Worm (Caenorhabditis elegans) whole organism, L1 larva: ENCODE measurements around the gene sma-10.

Source experiments
- C16A3.4 ChIP-seq: fragments of 150-350 bp; optimal IDR thresholded peaks from 2 replicates; lab custom pipeline; 2014; ENCODE audit warnings: missing biosample characterization, missing genetic modification characterization
- Y116A8C.19 ChIP-seq: sonication (generic microtip); optimal IDR thresholded peaks from 2 replicates; lab custom pipeline; 2016; ENCODE audit warnings: missing compliant biosample characterization, missing genetic modification characterization, borderline replicate concordance
- aly-2 ChIP-seq: fragments of 150-350 bp; optimal IDR thresholded peaks from 2 replicates; lab custom pipeline; 2014; ENCODE audit warnings: missing biosample characterization, missing genetic modification characterization
- blmp-1 ChIP-seq: fragments of 150-350 bp; optimal IDR thresholded peaks from 2 replicates; lab custom pipeline; 2014; ENCODE audit warnings: missing biosample characterization, missing genetic modification characterization
- ceh-8 ChIP-seq: fragments of 200-800 bp; sonication (Bioruptor generic); optimal IDR thresholded peaks from 2 replicates; lab custom pipeline; 2018; ENCODE audit warnings: mild to moderate bottlenecking, missing genetic modification characterization, moderate library complexity, missing compliant biosample characterization
- dpl-1 ChIP-seq, 3 experiments: fragments of 150-350 bp in 2 of 3; sonication (generic microtip) in 1 of 3; optimal IDR thresholded peaks; 2 replicates each; lab custom pipeline; 2014 to 2017; ENCODE audit warnings: missing biosample characterization in 3 of 3, missing genetic modification characterization in 3 of 3, missing genetic modification reagents in 3 of 3
- efl-1 ChIP-seq, 4 experiments: fragments of 150-350 bp; optimal IDR thresholded peaks in 3 of 4; peaks in 1 of 4; 1 replicate in 1 of 4; 2 replicates in 3 of 4; lab custom pipeline; 2014; ENCODE audit warnings: missing biosample characterization in 2 of 4, missing genetic modification characterization in 2 of 4, missing genetic modification reagents in 2 of 4
- egl-13 ChIP-seq: sonication (generic microtip); optimal IDR thresholded peaks from 2 replicates; lab custom pipeline; 2016; ENCODE audit warnings: missing genotype, missing genetic modification reagents, missing genetic modification characterization, missing compliant biosample characterization
- egl-27 ChIP-seq, 2 experiments: fragments of 150-350 bp in 1 of 2; sonication (generic microtip); optimal IDR thresholded peaks; 3 replicates each; lab custom pipeline; 2017 to 2018; ENCODE audit warnings: missing biosample characterization in 2 of 2, missing genetic modification characterization in 2 of 2, missing genetic modification reagents in 2 of 2
- elt-3 ChIP-seq, 6 experiments: fragments of 150-350 bp in 1 of 6; sonication (generic microtip); optimal IDR thresholded peaks; 2 replicates each; lab custom pipeline; 2017 to 2018; ENCODE audit warnings: missing biosample characterization in 6 of 6, missing genetic modification characterization in 6 of 6, inconsistent platforms in 1 of 6
- grh-1 ChIP-seq: fragments of 200-800 bp; sonication (Bioruptor generic); IDR thresholded peaks from 2 replicates; pipeline ENCODE4 v1.3.6; 2022; ENCODE audit warnings: missing genetic modification reagents, missing genetic modification characterization, missing compliant biosample characterization
- hpl-2 ChIP-seq: fragments of 150-350 bp; optimal IDR thresholded peaks from 2 replicates; lab custom pipeline; 2014; ENCODE audit warnings: missing biosample characterization, missing genetic modification reagents, missing genetic modification characterization
- isw-1 ChIP-seq: fragments of 200-800 bp; sonication (Bioruptor generic); IDR thresholded peaks from 2 replicates; pipeline ENCODE4 v1.3.6; 2022; ENCODE audit warnings: missing genetic modification characterization, missing compliant biosample characterization
- lin-13 ChIP-seq: fragments of 150-350 bp; optimal IDR thresholded peaks from 2 replicates; lab custom pipeline; 2014; ENCODE audit warnings: missing biosample characterization, missing genetic modification reagents, missing genetic modification characterization
- lin-14 ChIP-seq: fragments of 200-800 bp; sonication (Bioruptor generic); optimal IDR thresholded peaks from 2 replicates; lab custom pipeline; 2018; ENCODE audit warnings: mild to moderate bottlenecking, missing genetic modification characterization, moderate library complexity, missing compliant biosample characterization
- lin-15B ChIP-seq: fragments of 150-350 bp; sonication (generic microtip); optimal IDR thresholded peaks from 3 replicates; lab custom pipeline; 2014; ENCODE audit warnings: missing biosample characterization, missing genetic modification characterization
- lin-35 ChIP-seq, 2 experiments: fragments of 150-350 bp; optimal IDR thresholded peaks; 2 replicates each; lab custom pipeline; 2014; ENCODE audit warnings: missing biosample characterization in 2 of 2, missing genetic modification characterization in 2 of 2, missing genetic modification reagents in 2 of 2
- lsy-2 ChIP-seq, 2 experiments: fragments of 150-350 bp; optimal IDR thresholded peaks; 2 replicates each; lab custom pipeline; 2014; ENCODE audit warnings: missing biosample characterization in 2 of 2, missing genetic modification characterization in 2 of 2
- mdl-1 ChIP-seq, 2 experiments: fragments of 150-350 bp; optimal IDR thresholded peaks; 2 replicates each; lab custom pipeline; 2014 to 2017; ENCODE audit warnings: missing biosample characterization in 2 of 2, missing genetic modification characterization in 2 of 2, inconsistent platforms in 1 of 2
- mep-1 ChIP-seq: fragments of 150-350 bp; optimal IDR thresholded peaks from 2 replicates; lab custom pipeline; 2014; ENCODE audit warnings: missing biosample characterization, missing genetic modification characterization
- nhr-11 ChIP-seq: fragments of 150-350 bp; optimal IDR thresholded peaks from 2 replicates; lab custom pipeline; 2014; ENCODE audit warnings: missing biosample characterization, missing genetic modification characterization
- nhr-19 ChIP-seq: fragments of 200-800 bp; sonication (Bioruptor generic); conservative IDR thresholded peaks from 2 replicates; pipeline ENCODE4 v1.3.6; 2022; ENCODE audit warnings: missing genetic modification characterization, missing compliant biosample characterization
- nhr-20 ChIP-seq: sonication (generic microtip); optimal IDR thresholded peaks from 2 replicates; lab custom pipeline; 2016; ENCODE audit warnings: mild to moderate bottlenecking, missing genetic modification characterization, missing compliant biosample characterization
- nhr-47 ChIP-seq: sonication (generic microtip); optimal IDR thresholded peaks from 2 replicates; lab custom pipeline; 2016; ENCODE audit warnings: mild to moderate bottlenecking, missing genetic modification characterization, moderate library complexity, missing compliant biosample characterization
- nhr-71 ChIP-seq: sonication (generic microtip); optimal IDR thresholded peaks from 2 replicates; lab custom pipeline; 2016; ENCODE audit warnings: mild to moderate bottlenecking, missing genetic modification characterization, moderate library complexity, missing compliant biosample characterization
- nhr-85 ChIP-seq: sonication (generic microtip); peaks from one replicate; lab custom pipeline; 2016; ENCODE audit warnings: missing genetic modification characterization, inconsistent platforms, missing compliant biosample characterization
- nhr-90 ChIP-seq: sonication (generic microtip); optimal IDR thresholded peaks from 2 replicates; lab custom pipeline; 2016; ENCODE audit warnings: mild to moderate bottlenecking, missing genetic modification characterization, missing compliant biosample characterization; ENCODE audit not compliant: poor library complexity
- rnt-1 ChIP-seq: sonication (generic microtip); optimal IDR thresholded peaks from 2 replicates; lab custom pipeline; 2016; ENCODE audit warnings: mild to moderate bottlenecking, missing genetic modification characterization, moderate library complexity, missing compliant biosample characterization
- skn-1 ChIP-seq: fragments of 150-350 bp; optimal IDR thresholded peaks from 2 replicates; lab custom pipeline; 2014; ENCODE audit warnings: missing biosample characterization, missing genetic modification characterization
- snu-23 ChIP-seq: sonication (generic microtip); optimal IDR thresholded peaks from 2 replicates; lab custom pipeline; 2016; ENCODE audit warnings: missing genetic modification characterization, missing compliant biosample characterization
- sox-4 ChIP-seq: sonication (generic microtip); optimal IDR thresholded peaks from 2 replicates; lab custom pipeline; 2016; ENCODE audit warnings: missing genetic modification characterization, missing compliant biosample characterization
- tbx-2 ChIP-seq: sonication (generic microtip); optimal IDR thresholded peaks from 2 replicates; lab custom pipeline; 2016; ENCODE audit warnings: missing genetic modification characterization, missing compliant biosample characterization
- unc-130 ChIP-seq: fragments of 150-350 bp; optimal IDR thresholded peaks from 2 replicates; lab custom pipeline; 2017; ENCODE audit warnings: missing biosample characterization, missing genetic modification characterization, inconsistent platforms
- unc-30 ChIP-seq: sonication (generic microtip); optimal IDR thresholded peaks from 2 replicates; lab custom pipeline; 2017; ENCODE audit warnings: missing biosample characterization, missing genetic modification characterization
- unc-62 ChIP-seq: fragments of 150-350 bp; optimal IDR thresholded peaks from 2 replicates; lab custom pipeline; 2014; ENCODE audit warnings: missing biosample characterization, missing genetic modification reagents, missing genetic modification characterization
- vab-15 ChIP-seq: sonication (generic microtip); optimal IDR thresholded peaks from 2 replicates; lab custom pipeline; 2017; ENCODE audit warnings: missing genotype, mild to moderate bottlenecking, missing genetic modification characterization, missing compliant biosample characterization
- zag-1 ChIP-seq: fragments of 150-350 bp; optimal IDR thresholded peaks from 2 replicates; lab custom pipeline; 2014; ENCODE audit warnings: missing biosample characterization, missing genetic modification characterization
- ztf-11 ChIP-seq, 2 experiments: sonication (generic microtip); optimal IDR thresholded peaks; 2 replicates each; lab custom pipeline; 2016 to 2017; ENCODE audit warnings: missing genetic modification characterization in 2 of 2, missing biosample characterization in 1 of 2, missing compliant biosample characterization in 1 of 2

The sma-10 gene

ce11 chrIV:244278-244677 is 29.9 kb upstream of the sma-10 start:
- no peak for TF ChIP-seq vab-15 (tag; lab: Kevin White, UChicago)
- peak; percentile 58 for TF ChIP-seq nhr-85
- no peak for TF ChIP-seq Y116A8C.19 (tag; lab: Kevin White, UChicago)

ce11 chrIV:244843-245242 is 29.4 kb upstream of the sma-10 start, which contains the start of gene aass-1:
TSS of gene aass-1 (plus strand) at chrIV:245143.
- TF ChIP-seq nhr-11 (tag; lab: Kevin White, UChicago) (no peak), nhr-47 (no peak), hpl-2 (GFP tag; lab: Kevin White, UChicago) (no peak), lin-35 (GFP tag; optimal IDR thresholded peaks at IDR 0.05; lab: Kevin White, UChicago) (no peak), skn-1 (tag; lab: Kevin White, UChicago) (no peak), egl-27 (tag; optimal IDR thresholded peaks at IDR 0.05; lab: Kevin White, UChicago) (no peak), unc-62 (GFP tag; lab: Kevin White, UChicago) (no peak), lin-13 (GFP tag; lab: Kevin White, UChicago) (no peak), lin-15B (tag; lab: Kevin White, UChicago) (no peak), mep-1 (tag; lab: Kevin White, UChicago) (no peak), unc-30 (tag; lab: Kevin White, UChicago) (no peak), isw-1 (no peak), vab-15 (tag; lab: Kevin White, UChicago) (no peak), ztf-11 (tag; optimal IDR thresholded peaks at IDR 0.05; lab: Kevin White, UChicago) (no peak)

- TF ChIP-seq tbx-2 (tag; lab: Kevin White, UChicago) (peak; percentile 50), nhr-71 (tag; lab: Kevin White, UChicago) (peak; percentile 78), hpl-2 (GFP tag; lab: Kevin White, UChicago) (peak; percentile 2), zag-1 (tag; lab: Kevin White, UChicago) (no peak), dpl-1 (GFP tag; optimal IDR thresholded peaks at IDR 0.05; lab: Kevin White, UChicago) (peak in 2 of 3 experiments; percentile 8 to 38), sox-4 (tag; lab: Kevin White, UChicago) (no peak), lin-35 (GFP tag; optimal IDR thresholded peaks at IDR 0.05; lab: Kevin White, UChicago) (peak in 1 of 2 experiments; percentile 76), elt-3 (tag; optimal IDR thresholded peaks at IDR 0.05; lab: Kevin White, UChicago) (peak in 3 of 6 experiments; percentile 35 to 98 (median 92)), nhr-85 (peak; percentile 94), nhr-20 (tag; lab: Kevin White, UChicago) (peak; percentile 73), unc-130 (tag; lab: Kevin White, UChicago) (peak; percentile 32), nhr-47 (peak; percentile 44), nhr-19 (GFP tag; lab: Robert Waterston, UW) (peak; percentile 51), ceh-8 (GFP tag; lab: Kevin White, UChicago) (no peak), efl-1 (optimal IDR thresholded peaks at IDR 0.05; lab: Kevin White, UChicago) (peak in 1 of 2 experiments; percentile 7), efl-1 (GFP tag; optimal IDR thresholded peaks at IDR 0.05 in 1 of 2; lab: Kevin White, UChicago) (peak in 1 of 2 experiments; percentile 84), blmp-1 (tag; lab: Kevin White, UChicago) (peak; percentile 89), rnt-1 (peak; percentile 1), vab-15 (tag; lab: Kevin White, UChicago) (peak; percentile 64), lsy-2 (tag; optimal IDR thresholded peaks at IDR 0.05; lab: Kevin White, UChicago) (peak; percentile 13 to 62), Y116A8C.19 (tag; lab: Kevin White, UChicago) (no peak), nhr-90 (peak; percentile 67), aly-2 (tag; lab: Kevin White, UChicago) (no peak), egl-13 (tag; lab: Kevin White, UChicago) (no peak), snu-23 (GFP tag; lab: Kevin White, UChicago) (peak; percentile 64), grh-1 (GFP tag; lab: Robert Waterston, UW) (peak; percentile 43; the same call in 1 of the 2 replicates), lin-14 (peak; percentile 67), mdl-1 (tag; optimal IDR thresholded peaks at IDR 0.05; lab: Kevin White, UChicago) (peak in 1 of 2 experiments; percentile 93), C16A3.4 (tag; lab: Kevin White, UChicago) (peak; percentile 32)
- TF ChIP-seq, all 84 proteins: peak for 22
Measured at ce11 chrIV:247494-247893, 26.7 kb upstream of the sma-10 start.
